Worm (Caenorhabditis elegans) whole organism, L4 larva: ENCODE results near the gene ZK370.4.

Source experiments
- D1046.2 ChIP-seq: fragments of 200-800 bp; sonication (Bioruptor generic); IDR thresholded peaks from 2 replicates; pipeline ENCODE4 v1.3.6; 2022; ENCODE audit warnings: missing genetic modification characterization, missing compliant biosample characterization
- F10B5.3 ChIP-seq: sonication (generic microtip); optimal IDR thresholded peaks from 2 replicates; lab custom pipeline; 2016; ENCODE audit warnings: mild to moderate bottlenecking, missing genetic modification characterization, missing compliant biosample characterization
- F44E2.7 ChIP-seq: fragments of 200-800 bp; sonication (Bioruptor generic); IDR thresholded peaks from 2 replicates; pipeline ENCODE4 v2.1.2; 2022; ENCODE audit warnings: missing genetic modification characterization, missing compliant biosample characterization
- R02D3.7 ChIP-seq: fragments of 150-350 bp; sonication (generic microtip); optimal IDR thresholded peaks from 3 replicates; lab custom pipeline; 2014; ENCODE audit warnings: missing biosample characterization, missing genetic modification characterization
- T26A8.4 ChIP-seq: fragments of 200-800 bp; sonication (Bioruptor generic); IDR thresholded peaks from 2 replicates; pipeline ENCODE4 v1.3.6; 2022; ENCODE audit warnings: missing genetic modification characterization, missing compliant biosample characterization
- Y48G9A.11 ChIP-seq: fragments of 200-800 bp; sonication (Bioruptor generic); IDR thresholded peaks from 2 replicates; pipeline ENCODE4 v1.3.6; 2022; ENCODE audit warnings: missing genetic modification reagents, missing genetic modification characterization, missing compliant biosample characterization
- Y5F2A.4 ChIP-seq: fragments of 200-800 bp; sonication (Bioruptor generic); optimal IDR thresholded peaks from 2 replicates; lab custom pipeline; 2018; ENCODE audit warnings: mild to moderate bottlenecking, missing genetic modification characterization, missing compliant biosample characterization
- ZK546.5 ChIP-seq, 2 experiments: sonication (generic microtip); optimal IDR thresholded peaks; 2 replicates each; lab custom pipeline; 2017; ENCODE audit warnings: missing biosample characterization in 2 of 2, missing genetic modification characterization in 2 of 2
- aly-2 ChIP-seq: sonication (generic microtip); optimal IDR thresholded peaks from 2 replicates; lab custom pipeline; 2018; ENCODE audit warnings: missing biosample characterization, missing genetic modification characterization
- ama-1 ChIP-seq: fragments of 150-350 bp; optimal IDR thresholded peaks from 2 replicates; lab custom pipeline; 2014; ENCODE audit warnings: inconsistent platforms, mixed read lengths
- ceh-28 ChIP-seq: fragments of 150-350 bp; optimal IDR thresholded peaks from 2 replicates; lab custom pipeline; 2014; ENCODE audit warnings: missing biosample characterization, missing genetic modification reagents, missing genetic modification characterization
- ceh-44 ChIP-seq: fragments of 200-800 bp; sonication (Bioruptor generic); IDR thresholded peaks from 2 replicates; pipeline ENCODE4 v1.3.6; 2022; ENCODE audit warnings: missing genetic modification reagents, missing genetic modification characterization, missing compliant biosample characterization
- ceh-62 ChIP-seq: sonication (generic microtip); optimal IDR thresholded peaks from 2 replicates; lab custom pipeline; 2017; ENCODE audit warnings: missing biosample characterization, missing genetic modification characterization
- ceh-82 ChIP-seq: sonication (generic microtip); optimal IDR thresholded peaks from 2 replicates; lab custom pipeline; 2017; ENCODE audit warnings: missing biosample characterization, missing genetic modification characterization
- cey-2 ChIP-seq: sonication (generic microtip); optimal IDR thresholded peaks from 3 replicates; lab custom pipeline; 2017; ENCODE audit warnings: missing genetic modification characterization, mild to moderate bottlenecking, missing compliant biosample characterization, antibody characterized with exemption, borderline replicate concordance; ENCODE audit not compliant: insufficient read depth
- daf-12 ChIP-seq: fragments of 150-350 bp; optimal IDR thresholded peaks from 2 replicates; lab custom pipeline; 2014; ENCODE audit warnings: missing biosample characterization, missing genetic modification reagents, missing genetic modification characterization
- daf-16 ChIP-seq, 3 experiments: sonication (generic microtip); optimal IDR thresholded peaks; 2 replicates each; lab custom pipeline; 2016 to 2017; ENCODE audit warnings: missing genetic modification characterization in 3 of 3, missing genetic modification reagents in 3 of 3, mild to moderate bottlenecking in 2 of 3, missing compliant biosample characterization in 2 of 3, missing biosample characterization in 1 of 3, moderate library complexity in 1 of 3
- daf-8 ChIP-seq: fragments of 200-800 bp; sonication (Bioruptor generic); IDR thresholded peaks from 2 replicates; pipeline ENCODE4 v1.3.6; 2022; ENCODE audit warnings: missing genetic modification characterization, missing compliant biosample characterization
- dmd-9 ChIP-seq: fragments of 200-800 bp; sonication (Bioruptor generic); IDR thresholded peaks from 2 replicates; pipeline ENCODE4 v1.3.6; 2022; ENCODE audit warnings: missing genetic modification reagents, missing genetic modification characterization, missing compliant biosample characterization
- dpl-1 ChIP-seq: fragments of 150-350 bp; optimal IDR thresholded peaks from 2 replicates; lab custom pipeline; 2014; ENCODE audit warnings: missing biosample characterization, missing genetic modification reagents, missing genetic modification characterization
- duxl-1 ChIP-seq: sonication (generic microtip); optimal IDR thresholded peaks from 2 replicates; lab custom pipeline; 2016; ENCODE audit warnings: mild to moderate bottlenecking, missing genetic modification characterization, moderate library complexity, missing compliant biosample characterization; ENCODE audit not compliant: poor library complexity
- dve-1 ChIP-seq: sonication (generic microtip); optimal IDR thresholded peaks from 2 replicates; lab custom pipeline; 2017; ENCODE audit warnings: antibody characterized with exemption, mild to moderate bottlenecking, missing genetic modification characterization, missing compliant biosample characterization; ENCODE audit not compliant: insufficient read depth
- egl-43 ChIP-seq: fragments of 200-800 bp; sonication (Bioruptor generic); IDR thresholded peaks from 2 replicates; pipeline ENCODE4 v1.3.6; 2022; ENCODE audit warnings: missing genetic modification reagents, missing genetic modification characterization, missing compliant biosample characterization
- fkh-10 ChIP-seq: fragments of 150-350 bp; optimal IDR thresholded peaks from 2 replicates; lab custom pipeline; 2014; ENCODE audit warnings: missing biosample characterization, missing genetic modification reagents, missing genetic modification characterization
- hmg-1.1 ChIP-seq: fragments of 200-800 bp; sonication (Bioruptor generic); IDR thresholded peaks from 2 replicates; pipeline ENCODE4 v1.3.6; 2022; ENCODE audit warnings: missing genetic modification reagents, missing genetic modification characterization, missing compliant biosample characterization
- jun-1 ChIP-seq: fragments of 150-350 bp; optimal IDR thresholded peaks from 2 replicates; lab custom pipeline; 2014; ENCODE audit warnings: missing biosample characterization, missing genetic modification reagents, missing genetic modification characterization
- lin-13 ChIP-seq: fragments of 150-350 bp; optimal IDR thresholded peaks from 2 replicates; lab custom pipeline; 2014; ENCODE audit warnings: missing biosample characterization, missing genetic modification reagents, missing genetic modification characterization
- lin-15B ChIP-seq: fragments of 150-350 bp; sonication (generic microtip); optimal IDR thresholded peaks from 3 replicates; lab custom pipeline; 2014; ENCODE audit warnings: missing biosample characterization, missing genetic modification characterization
- lin-39 ChIP-seq: fragments of 150-350 bp; optimal IDR thresholded peaks from 2 replicates; lab custom pipeline; 2014; ENCODE audit warnings: missing biosample characterization, missing genetic modification reagents, missing genetic modification characterization
- lsy-2 ChIP-seq, 2 experiments: fragments of 150-350 bp in 1 of 2; sonication (generic microtip) in 1 of 2; optimal IDR thresholded peaks; 2 replicates each; lab custom pipeline; 2014 to 2017; ENCODE audit warnings: missing biosample characterization in 2 of 2, missing genetic modification characterization in 2 of 2
- madf-5 ChIP-seq, 2 experiments: fragments of 200-800 bp; sonication (Bioruptor generic); IDR thresholded peaks; 2 replicates each; pipeline ENCODE4 v1.3.6; 2022; ENCODE audit warnings: missing compliant biosample characterization in 2 of 2, missing genetic modification characterization in 2 of 2
- mep-1 ChIP-seq: fragments of 150-350 bp; sonication (generic microtip); optimal IDR thresholded peaks from 3 replicates; lab custom pipeline; 2014; ENCODE audit warnings: missing biosample characterization, missing genetic modification characterization
- mxl-2 ChIP-seq: fragments of 200-800 bp; sonication (Bioruptor generic); conservative IDR thresholded peaks from 2 replicates; pipeline ENCODE4 v1.3.6; 2022; ENCODE audit warnings: missing genetic modification reagents, missing genetic modification characterization, missing compliant biosample characterization
- mxl-3 ChIP-seq: fragments of 200-800 bp; sonication (Bioruptor generic); optimal IDR thresholded peaks from 2 replicates; lab custom pipeline; 2018; ENCODE audit warnings: mild to moderate bottlenecking, missing genetic modification characterization, missing compliant biosample characterization
- nhr-10 ChIP-seq: fragments of 150-350 bp; optimal IDR thresholded peaks from 2 replicates; lab custom pipeline; 2014; ENCODE audit warnings: missing biosample characterization, missing genetic modification characterization
- nhr-102 ChIP-seq: sonication (generic microtip); optimal IDR thresholded peaks from 2 replicates; lab custom pipeline; 2016; ENCODE audit warnings: mild to moderate bottlenecking, missing genetic modification characterization, moderate library complexity, missing compliant biosample characterization
- nhr-11 ChIP-seq: fragments of 150-350 bp; optimal IDR thresholded peaks from 2 replicates; lab custom pipeline; 2014; ENCODE audit warnings: missing biosample characterization, missing genetic modification characterization
- nhr-237 ChIP-seq: sonication (generic microtip); optimal IDR thresholded peaks from 2 replicates; lab custom pipeline; 2017; ENCODE audit warnings: missing biosample characterization, missing genetic modification characterization
- nhr-77 ChIP-seq: fragments of 150-350 bp; optimal IDR thresholded peaks from 2 replicates; lab custom pipeline; 2014; ENCODE audit warnings: missing biosample characterization, missing genetic modification characterization
- pha-4 ChIP-seq, 2 experiments: fragments of 150-350 bp in 1 of 2; fragments of 200-800 bp in 1 of 2; sonication (Bioruptor generic) in 1 of 2; IDR thresholded peaks in 1 of 2; optimal IDR thresholded peaks in 1 of 2; 2 replicates each; pipeline versions ENCODE4 v1.3.6 to Lab custom; 2014 to 2022; ENCODE audit warnings: missing genetic modification characterization in 2 of 2, missing genetic modification reagents in 2 of 2, missing biosample characterization in 1 of 2, missing compliant biosample characterization in 1 of 2
- php-3 ChIP-seq: fragments of 200-800 bp; sonication (Bioruptor generic); IDR thresholded peaks from 2 replicates; pipeline ENCODE4 v1.3.6; 2022; ENCODE audit warnings: missing genetic modification reagents, missing genetic modification characterization, missing compliant biosample characterization
- pqm-1 ChIP-seq: sonication (generic microtip); optimal IDR thresholded peaks from 2 replicates; lab custom pipeline; 2017; ENCODE audit warnings: missing biosample characterization, missing genetic modification characterization
- rbr-2 ChIP-seq: sonication (generic microtip); optimal IDR thresholded peaks from 2 replicates; lab custom pipeline; 2016; ENCODE audit warnings: missing genotype, missing genetic modification characterization, missing compliant biosample characterization
- saeg-2 ChIP-seq: fragments of 200-800 bp; sonication (Bioruptor generic); IDR thresholded peaks from 2 replicates; pipeline ENCODE4 v1.3.6; 2022; ENCODE audit warnings: missing genetic modification reagents, missing genetic modification characterization, missing compliant biosample characterization
- set-16 ChIP-seq: fragments of 200-800 bp; sonication (Bioruptor generic); IDR thresholded peaks from 2 replicates; pipeline ENCODE4 v1.3.6; 2022; ENCODE audit warnings: missing genetic modification reagents, missing genetic modification characterization, missing compliant biosample characterization
- snpc-1.2 ChIP-seq: fragments of 200-800 bp; sonication (Bioruptor generic); IDR thresholded peaks from 2 replicates; pipeline ENCODE4 v1.3.6; 2022; ENCODE audit warnings: missing genetic modification reagents, missing genetic modification characterization, missing compliant biosample characterization
- spr-3 ChIP-seq: fragments of 200-800 bp; sonication (Bioruptor generic); optimal IDR thresholded peaks from 2 replicates; lab custom pipeline; 2018; ENCODE audit warnings: mild to moderate bottlenecking, missing genetic modification characterization, missing compliant biosample characterization
- unc-130 ChIP-seq: sonication (generic microtip); optimal IDR thresholded peaks from 2 replicates; lab custom pipeline; 2016; ENCODE audit warnings: missing genetic modification reagents, missing genetic modification characterization, missing compliant biosample characterization
- unc-39 ChIP-seq: sonication (generic microtip); optimal IDR thresholded peaks from 2 replicates; lab custom pipeline; 2017; ENCODE audit warnings: missing biosample characterization, missing genetic modification characterization
- zag-1 ChIP-seq: fragments of 150-350 bp; optimal IDR thresholded peaks from 2 replicates; lab custom pipeline; 2014; ENCODE audit warnings: missing biosample characterization, missing genetic modification characterization
- ztf-11 ChIP-seq: fragments of 150-350 bp; optimal IDR thresholded peaks from 2 replicates; lab custom pipeline; 2014; ENCODE audit warnings: missing biosample characterization, missing genetic modification characterization
- ztf-7 ChIP-seq: fragments of 150-350 bp; optimal IDR thresholded peaks from 2 replicates; lab custom pipeline; 2014; ENCODE audit warnings: missing biosample characterization, missing genetic modification characterization

Gene ZK370.4

DNA sequence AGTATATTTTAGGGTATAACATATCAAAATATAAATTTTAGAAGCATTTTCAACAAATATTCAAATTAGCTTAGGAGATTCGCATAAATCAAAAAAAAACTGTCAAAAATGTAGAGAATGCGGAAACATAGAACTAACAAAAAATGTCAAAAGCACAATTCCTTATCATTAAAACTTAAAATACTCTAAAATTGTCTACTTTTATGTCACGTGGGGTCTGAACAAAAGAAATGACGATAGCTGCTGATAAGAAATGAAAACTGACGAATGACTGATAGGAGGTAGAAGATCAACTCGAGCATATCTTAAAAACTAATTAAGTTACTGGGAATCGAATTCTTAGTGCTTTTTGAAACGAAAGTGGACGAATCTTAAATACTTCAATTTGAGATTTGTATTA is 2.5 kb upstream of the ZK370.4 start (continued):
- TF ChIP-seq nhr-77 (tag; lab: Kevin White, UChicago): peak; percentile 10
- no peak for TF ChIP-seq ceh-82
- peak; percentile 72 for TF ChIP-seq php-3 (GFP tag; lab: Robert Waterston, UW)
- TF ChIP-seq dpl-1 (GFP tag; lab: Kevin White, UChicago): no peak
- TF ChIP-seq nhr-102: peak; percentile 56
- TF ChIP-seq egl-43: no peak
- no peak for TF ChIP-seq duxl-1 (tag; lab: Kevin White, UChicago)
- peak; percentile 88 for TF ChIP-seq pqm-1
- TF ChIP-seq T26A8.4 (GFP tag; lab: Robert Waterston, UW): no peak
- TF ChIP-seq dmd-9 (GFP tag; lab: Robert Waterston, UW): no peak
- no peak for TF ChIP-seq ztf-11 (tag; lab: Kevin White, UChicago)
- no peak for TF ChIP-seq Y5F2A.4 (GFP tag; lab: Kevin White, UChicago)
- no peak for TF ChIP-seq saeg-2 (GFP tag; lab: Robert Waterston, UW)
- no peak for TF ChIP-seq lin-13 (GFP tag; lab: Kevin White, UChicago)
- no peak for TF ChIP-seq spr-3
- no peak for TF ChIP-seq pha-4 (GFP tag; IDR thresholded peaks at IDR 0.05; lab: Robert Waterston, UW)
- TF ChIP-seq pha-4 (tag; optimal IDR thresholded peaks at IDR 0.05; lab: Kevin White, UChicago): no peak
- no peak for TF ChIP-seq mxl-3 (GFP tag; lab: Kevin White, UChicago)
- no peak for TF ChIP-seq F44E2.7 (GFP tag; lab: Robert Waterston, UW)
- TF ChIP-seq lin-15B: no peak
- TF ChIP-seq ama-1 (lab: Kevin White, UChicago): no peak
- TF ChIP-seq rbr-2 (tag; lab: Kevin White, UChicago): no peak
- TF ChIP-seq unc-130 (GFP tag; lab: Kevin White, UChicago): no peak
- TF ChIP-seq lin-39 (tag; lab: Kevin White, UChicago): no peak
- no peak for TF ChIP-seq madf-5 (GFP tag; IDR thresholded peaks at IDR 0.05; lab: Robert Waterston, UW)
- no peak for TF ChIP-seq set-16 (GFP tag; lab: Robert Waterston, UW)
- no peak for TF ChIP-seq jun-1 (tag; lab: Kevin White, UChicago)
- TF ChIP-seq fkh-10 (GFP tag; lab: Kevin White, UChicago): no peak
- no peak for TF ChIP-seq nhr-10 (tag; lab: Kevin White, UChicago)
- no peak for TF ChIP-seq ZK546.5 (tag; optimal IDR thresholded peaks at IDR 0.05; lab: Kevin White, UChicago)
- TF ChIP-seq daf-8 (GFP tag; lab: Robert Waterston, UW): no peak
- no peak for TF ChIP-seq aly-2 (tag; lab: Kevin White, UChicago)
- no peak for TF ChIP-seq lsy-2 (tag; optimal IDR thresholded peaks at IDR 0.05; lab: Kevin White, UChicago)
- TF ChIP-seq Y48G9A.11 (GFP tag; lab: Robert Waterston, UW): no peak
- no peak for TF ChIP-seq hmg-1.1 (GFP tag; lab: Robert Waterston, UW)
- TF ChIP-seq daf-12 (tag; lab: Kevin White, UChicago): no peak
- TF ChIP-seq cey-2 (tag; lab: Kevin White, UChicago): no peak
- no peak for TF ChIP-seq nhr-237 (tag; lab: Kevin White, UChicago)
- TF ChIP-seq F10B5.3 (tag; lab: Kevin White, UChicago): no peak
- TF ChIP-seq snpc-1.2 (GFP tag; lab: Robert Waterston, UW): no peak
- no peak for TF ChIP-seq mxl-2 (GFP tag; lab: Robert Waterston, UW)
- no peak for TF ChIP-seq ceh-62 (tag; lab: Kevin White, UChicago)
- TF ChIP-seq D1046.2 (GFP tag; lab: Robert Waterston, UW): no peak
- TF ChIP-seq nhr-11 (tag; lab: Kevin White, UChicago): no peak
- TF ChIP-seq dve-1 (tag; lab: Kevin White, UChicago): peak; percentile 94
- no peak for TF ChIP-seq ceh-28 (tag; lab: Kevin White, UChicago)
- no peak for TF ChIP-seq mep-1 (tag; lab: Kevin White, UChicago)
- no peak for TF ChIP-seq zag-1 (tag; lab: Kevin White, UChicago)
- no peak for TF ChIP-seq unc-39 (tag; lab: Kevin White, UChicago)
- TF ChIP-seq daf-16 (GFP tag; optimal IDR thresholded peaks at IDR 0.05; lab: Kevin White, UChicago): peak in 1 of 2 experiments; percentile 28
- TF ChIP-seq daf-16 (tag; optimal IDR thresholded peaks at IDR 0.05; lab: Kevin White, UChicago): peak; percentile 52
- TF ChIP-seq R02D3.7: no peak
- no peak for TF ChIP-seq ztf-7 (tag; lab: Kevin White, UChicago)
- TF ChIP-seq ceh-44 (GFP tag; lab: Robert Waterston, UW): no peak
